Worm (Caenorhabditis elegans): ENCODE measurements around the gene clec-223.

Gene clec-223

ce11 chrV:11265482-11265881 lies 7.5 kb upstream of the clec-223 start, which contains the start of gene cln-3.1:
Gene cln-3.1 (minus strand): TSS chrV:11265652.
- TF ChIP-seq bed-3 (GFP tag; optimal IDR thresholded peaks at IDR 0.05) (no peak), nhr-28 (tag; optimal IDR thresholded peaks at IDR 0.05) (no peak), snpc-4 (tag; optimal IDR thresholded peaks at IDR 0.05) (no peak), ztf-11 (tag; optimal IDR thresholded peaks at IDR 0.05) (no peak), lin-13 (tag; optimal IDR thresholded peaks at IDR 0.05) (no peak), lsy-2 (tag; optimal IDR thresholded peaks at IDR 0.05) (no peak), ceh-83 (GFP tag; optimal IDR thresholded peaks at IDR 0.05) (no peak), ces-1 (GFP tag; optimal IDR thresholded peaks at IDR 0.05) (no peak), drap-1 (GFP tag; optimal IDR thresholded peaks at IDR 0.05) (no peak), flh-1 (GFP tag; optimal IDR thresholded peaks at IDR 0.05) (no peak), mls-2 (tag; optimal IDR thresholded peaks at IDR 0.05) (no peak), zip-8 (tag; optimal IDR thresholded peaks at IDR 0.05) (no peak), unc-39 (tag; optimal IDR thresholded peaks at IDR 0.05) (no peak), mab-5 (tag; optimal IDR thresholded peaks at IDR 0.05) (no peak), tbx-8 (GFP tag; optimal IDR thresholded peaks at IDR 0.05) (no peak), nhr-12 (tag; optimal IDR thresholded peaks at IDR 0.05) (no peak), elt-3 (tag; optimal IDR thresholded peaks at IDR 0.05) (no peak), nhr-237 (tag; optimal IDR thresholded peaks at IDR 0.05) (no peak), unc-120 (tag; optimal IDR thresholded peaks at IDR 0.05; ENCODE audit: poor library complexity, severe bottlenecking) (no peak)

ce11 chrV:11266681-11267080 lies 6.3 kb upstream of the clec-223 start, which contains the start of gene str-116:
Gene str-116 (plus strand): TSS chrV:11266981.
- TF ChIP-seq lin-13 (tag; optimal IDR thresholded peaks at IDR 0.05) (no peak), pha-4 (tag; optimal IDR thresholded peaks at IDR 0.05) (no peak), zip-8 (tag; optimal IDR thresholded peaks at IDR 0.05) (no peak), ceh-39 (tag; optimal IDR thresholded peaks at IDR 0.05) (no peak), elt-3 (tag; optimal IDR thresholded peaks at IDR 0.05) (no peak), bed-3 (GFP tag; optimal IDR thresholded peaks at IDR 0.05) (no peak), mab-5 (tag; optimal IDR thresholded peaks at IDR 0.05) (no peak), ham-2 (GFP tag; optimal IDR thresholded peaks at IDR 0.05) (no peak), tbx-8 (GFP tag; optimal IDR thresholded peaks at IDR 0.05) (no peak), M03D4.4 (tag; optimal IDR thresholded peaks at IDR 0.05) (no peak), nhr-2 (tag; optimal IDR thresholded peaks at IDR 0.05) (no peak), snpc-4 (tag; optimal IDR thresholded peaks at IDR 0.05) (no peak)

DNA sequence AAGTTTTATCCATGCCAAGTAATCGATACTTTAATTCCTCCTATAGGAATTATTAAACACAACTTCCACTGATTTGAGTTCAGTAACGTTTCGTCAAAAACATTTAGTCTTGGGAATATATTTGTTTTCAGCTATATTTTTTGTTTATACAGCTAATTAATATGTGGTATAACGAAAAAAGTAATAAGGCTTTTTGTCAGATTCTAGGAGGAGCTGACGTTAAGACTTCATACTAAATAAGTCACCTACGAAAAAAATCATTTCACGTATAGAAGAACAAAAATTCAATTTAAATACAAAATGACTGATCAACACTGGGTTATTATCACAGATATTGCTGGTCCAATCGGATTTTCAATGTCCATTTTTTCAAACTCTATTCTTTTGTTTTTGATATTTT lies 4.2 kb upstream of the clec-223 start, which contains the start of gene str-115:
Gene str-115 (plus strand): TSS at position 301 of the 400 bp plus-strand sequence.
- no peak for TF ChIP-seq mab-5 (tag; optimal IDR thresholded peaks at IDR 0.05)
- no peak for TF ChIP-seq unc-39 (tag; optimal IDR thresholded peaks at IDR 0.05)

- TF ChIP-seq pha-4 (tag; optimal IDR thresholded peaks at IDR 0.05) (no peak), cnd-1 (tag; optimal IDR thresholded peaks at IDR 0.05) (no peak), snpc-4 (tag; optimal IDR thresholded peaks at IDR 0.05) (no peak), unc-120 (tag; optimal IDR thresholded peaks at IDR 0.05; ENCODE audit: poor library complexity, severe bottlenecking) (no peak), sptf-1 (tag; optimal IDR thresholded peaks at IDR 0.05) (no peak), M03D4.4 (tag; optimal IDR thresholded peaks at IDR 0.05) (no peak), zip-8 (tag; optimal IDR thresholded peaks at IDR 0.05) (no peak)
Observed at ce11 chrV:11271051-11271450, 1.9 kb upstream of the clec-223 start, which contains the start of gene clec-222. Gene clec-222 (plus strand): TSS chrV:11271351.

DNA sequence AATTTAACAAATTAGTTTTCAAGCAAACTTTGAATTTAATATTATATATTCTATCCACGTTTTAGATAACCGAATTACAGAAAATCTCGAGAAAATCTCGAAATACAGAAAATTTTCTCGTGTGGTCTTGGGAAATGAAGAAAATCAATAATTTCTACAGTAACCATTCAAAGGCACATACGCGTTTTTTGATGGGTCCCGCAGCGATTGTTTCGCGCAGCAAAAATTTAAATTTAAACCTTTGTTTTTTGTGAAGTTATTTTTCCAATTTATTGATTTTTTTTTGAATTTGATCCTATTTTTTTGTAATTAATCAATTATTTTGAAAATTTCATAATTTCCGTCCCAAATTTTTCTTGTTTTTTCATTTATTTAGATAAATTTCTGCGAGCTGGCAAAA lies 6.6 kb downstream of the clec-223 start:
- TF ChIP-seq nhr-28 (tag; optimal IDR thresholded peaks at IDR 0.05) (no peak), elt-3 (tag; optimal IDR thresholded peaks at IDR 0.05) (no peak), unc-39 (tag; optimal IDR thresholded peaks at IDR 0.05) (no peak), ham-2 (GFP tag; optimal IDR thresholded peaks at IDR 0.05) (no peak), elt-1 (tag; optimal IDR thresholded peaks at IDR 0.05; ENCODE audit: borderline replicate concordance, insufficient read depth) (no peak), mls-2 (tag; optimal IDR thresholded peaks at IDR 0.05) (no peak), nhr-237 (tag; optimal IDR thresholded peaks at IDR 0.05) (no peak), unc-62 (GFP tag; optimal IDR thresholded peaks at IDR 0.05) (no peak), blmp-1 (tag; optimal IDR thresholded peaks at IDR 0.05) (no peak), mab-5 (tag; optimal IDR thresholded peaks at IDR 0.05) (no peak), tbx-8 (GFP tag; optimal IDR thresholded peaks at IDR 0.05) (no peak), flh-1 (GFP tag; optimal IDR thresholded peaks at IDR 0.05) (no peak)
